Worm (Caenorhabditis elegans): ENCODE data around the gene fbxa-99.

DNA sequence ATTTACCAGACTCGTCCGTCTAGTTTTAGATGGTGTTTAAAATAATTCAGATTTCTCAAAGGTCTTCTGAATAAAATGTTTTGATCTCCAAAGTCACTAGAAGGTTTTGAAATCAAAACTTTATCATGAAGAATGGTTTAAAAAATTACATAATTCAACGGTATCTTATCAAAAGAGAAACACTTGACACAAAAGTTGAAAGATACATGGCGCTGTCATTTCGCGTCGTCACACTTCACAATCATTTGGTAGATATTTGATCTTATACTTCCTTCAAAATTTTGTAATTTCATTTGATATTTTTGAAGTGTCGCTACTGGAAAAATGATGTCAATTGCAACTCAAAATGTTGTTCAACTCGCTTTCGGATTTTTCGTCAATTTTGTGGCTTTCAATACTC, 25.6 kb downstream of the fbxa-99 start, which contains the start of gene F36G9.3:
- no peak for TF ChIP-seq nhr-11 (tag; optimal IDR thresholded peaks at IDR 0.05)
- no peak for TF ChIP-seq lsy-2 (tag; optimal IDR thresholded peaks at IDR 0.05)
- no peak for TF ChIP-seq zag-1 (tag; optimal IDR thresholded peaks at IDR 0.05)
- TF ChIP-seq nhr-84 (tag; optimal IDR thresholded peaks at IDR 0.05) = no peak
- no peak for TF ChIP-seq unc-98 (GFP tag; IDR thresholded peaks at IDR 0.05)
- TF ChIP-seq unc-62 (GFP tag; optimal IDR thresholded peaks at IDR 0.05) = no peak
- TF ChIP-seq blmp-1 (tag; optimal IDR thresholded peaks at IDR 0.05) = no peak
